Worm (Caenorhabditis elegans) whole organism, L4/young adult: ENCODE measurements around the gene ribo-1.
A peak's percentile ranks its signal among the peaks of the same experiment; 100 is the strongest.

Source experiments
- W03F9.2 ChIP-seq: fragments of 150-350 bp; optimal IDR thresholded peaks from 2 replicates; lab custom pipeline; 2014; ENCODE audit warnings: missing biosample characterization, missing genetic modification characterization
- dao-5 ChIP-seq: sonication (generic microtip); optimal IDR thresholded peaks from 2 replicates; lab custom pipeline; 2016; ENCODE audit warnings: missing genotype, missing genetic modification characterization, moderate library complexity, missing compliant biosample characterization
- him-1 ChIP-seq: sonication (generic microtip); optimal IDR thresholded peaks from 2 replicates; lab custom pipeline; 2016; ENCODE audit warnings: missing genotype, missing genetic modification reagents, missing genetic modification characterization, missing compliant biosample characterization

ribo-1 gene

ce11 chrIV:6907487-6907886, 3.0 kb upstream of the ribo-1 start:
- TF ChIP-seq him-1 (no peak), dao-5 (tag; lab: Kevin White, UChicago) (no peak), W03F9.2 (tag; lab: Kevin White, UChicago) (no peak)

ce11 chrIV:6912851-6913588, 2.5 kb downstream of the ribo-1 start, which contains the start of gene T22D1.3:
Gene T22D1.3, plus strand, starts transcription at chrIV:6913538.
- no peak for TF ChIP-seq W03F9.2 (tag; lab: Kevin White, UChicago)
- no peak for TF ChIP-seq dao-5 (tag; lab: Kevin White, UChicago)
- TF ChIP-seq him-1, result no peak

- TF ChIP-seq dao-5 (tag; lab: Kevin White, UChicago), result no peak
- TF ChIP-seq W03F9.2 (tag; lab: Kevin White, UChicago), result no peak
- no peak for TF ChIP-seq him-1
Measured at ce11 chrIV:6916831-6917230, 6.3 kb downstream of the ribo-1 start.

ce11 chrIV:6919318-6919717, 8.8 kb downstream of the ribo-1 start, which contains the start of gene ruvb-2:
Gene ruvb-2, minus strand, starts transcription at chrIV:6919406.
- TF ChIP-seq dao-5 (tag; lab: Kevin White, UChicago) (no peak), him-1 (peak; percentile 30), W03F9.2 (tag; lab: Kevin White, UChicago) (peak; percentile 92)

ce11 chrIV:6920063-6920462, 9.6 kb downstream of the ribo-1 start, which contains the start of gene T22D1.18:
Gene T22D1.18, minus strand, starts transcription at chrIV:6920163.
- no peak for TF ChIP-seq him-1
- no peak for TF ChIP-seq W03F9.2 (tag; lab: Kevin White, UChicago)
- no peak for TF ChIP-seq dao-5 (tag; lab: Kevin White, UChicago)

- TF ChIP-seq W03F9.2 (tag; lab: Kevin White, UChicago) (no peak), him-1 (no peak), dao-5 (tag; lab: Kevin White, UChicago) (no peak)
Measured at ce11 chrIV:6923070-6923469, 12.6 kb downstream of the ribo-1 start, which contains the start of gene T22D1.1. Gene T22D1.1, plus strand, starts transcription at chrIV:6923370.

- no peak for TF ChIP-seq dao-5 (tag; lab: Kevin White, UChicago)
Measured at ce11 chrIV:6925520-6925919, 15.0 kb downstream of the ribo-1 start.

- no peak for TF ChIP-seq dao-5 (tag; lab: Kevin White, UChicago)
- no peak for TF ChIP-seq W03F9.2 (tag; lab: Kevin White, UChicago)
- no peak for TF ChIP-seq him-1
Measured at ce11 chrIV:6928417-6928816, 17.9 kb downstream of the ribo-1 start, which contains the start of gene cest-6. Gene cest-6, minus strand, starts transcription at chrIV:6928517.

- TF ChIP-seq him-1 (no peak), W03F9.2 (tag; lab: Kevin White, UChicago) (no peak)
Measured at ce11 chrIV:6937548-6937947, 27.1 kb downstream of the ribo-1 start, which contains the start of gene npr-12. Gene npr-12, minus strand, starts transcription at chrIV:6937648.

- no peak for TF ChIP-seq W03F9.2 (tag; lab: Kevin White, UChicago)
- no peak for TF ChIP-seq dao-5 (tag; lab: Kevin White, UChicago)
- TF ChIP-seq him-1, result no peak
Measured at ce11 chrIV:6941101-6941500, 30.6 kb downstream of the ribo-1 start.

- TF ChIP-seq him-1 (no peak), dao-5 (tag; lab: Kevin White, UChicago) (no peak), W03F9.2 (tag; lab: Kevin White, UChicago) (no peak)
Measured at ce11 chrIV:6946832-6947231, 36.3 kb downstream of the ribo-1 start.

ce11 chrIV:6951259-6951658, 40.8 kb downstream of the ribo-1 start:
- TF ChIP-seq W03F9.2 (tag; lab: Kevin White, UChicago) (no peak), him-1 (no peak), dao-5 (tag; lab: Kevin White, UChicago) (no peak)

- TF ChIP-seq him-1, result no peak
- TF ChIP-seq W03F9.2 (tag; lab: Kevin White, UChicago), result no peak
- no peak for TF ChIP-seq dao-5 (tag; lab: Kevin White, UChicago)
Measured at ce11 chrIV:6954682-6955081, 44.2 kb downstream of the ribo-1 start.

- no peak for TF ChIP-seq him-1
- no peak for TF ChIP-seq dao-5 (tag; lab: Kevin White, UChicago)
- TF ChIP-seq W03F9.2 (tag; lab: Kevin White, UChicago), result no peak
Measured at ce11 chrIV:6956668-6957067, 46.2 kb downstream of the ribo-1 start.

ce11 chrIV:6957341-6957740, 46.9 kb downstream of the ribo-1 start, which contains the start of gene jnk-1:
Gene jnk-1, plus strand, starts transcription at chrIV:6957641.
- TF ChIP-seq him-1, result no peak
- TF ChIP-seq W03F9.2 (tag; lab: Kevin White, UChicago), result no peak
- TF ChIP-seq dao-5 (tag; lab: Kevin White, UChicago), result no peak
